Fruit fly (Drosophila melanogaster): ENCODE measurements around the gene Alg13.

Gene Alg13

dm6 chr3R:29138961-29139527 is 671 bp upstream of the Alg13 start:
- TF ChIP-seq Sry-β (GFP tag; optimal IDR thresholded peaks at IDR 0.05) = no peak
- TF ChIP-seq HLH4C (GFP tag; IDR thresholded peaks at IDR 0.05; ENCODE audit: partially characterized antibody) = no peak
- TF ChIP-seq bigmax (GFP tag; optimal IDR thresholded peaks at IDR 0.05) = no peak
- TF ChIP-seq ems (GFP tag; optimal IDR thresholded peaks at IDR 0.05) = no peak
- no peak for TF ChIP-seq PHDP (tag; optimal IDR thresholded peaks at IDR 0.05)
- TF ChIP-seq Fer2 (tag; optimal IDR thresholded peaks at IDR 0.05) = no peak
- TF ChIP-seq kah (GFP tag; optimal IDR thresholded peaks at IDR 0.05) = no peak
- no peak for TF ChIP-seq CG10959 (GFP tag; IDR thresholded peaks at IDR 0.05)
- TF ChIP-seq ash1 (GFP tag; optimal IDR thresholded peaks at IDR 0.05) = no peak
- TF ChIP-seq slou (GFP tag; optimal IDR thresholded peaks at IDR 0.05) = no peak
- TF ChIP-seq CG8765 (GFP tag; IDR thresholded peaks at IDR 0.05) = no peak
- TF ChIP-seq Dbx (GFP tag; IDR thresholded peaks at IDR 0.05) = no peak
- TF ChIP-seq MESR4 (GFP tag; optimal IDR thresholded peaks at IDR 0.05) = no peak
- TF ChIP-seq abd-A (tag; optimal IDR thresholded peaks at IDR 0.05) = no peak
- peak; percentile 4 for TF ChIP-seq lab (GFP tag; optimal IDR thresholded peaks at IDR 0.05)
- TF ChIP-seq psq (GFP tag; optimal IDR thresholded peaks at IDR 0.05) = no peak
- TF ChIP-seq exex (tag; optimal IDR thresholded peaks at IDR 0.05) = no peak
- TF ChIP-seq gcm (GFP tag; optimal IDR thresholded peaks at IDR 0.05) = no peak
- TF ChIP-seq HmgD (GFP tag; optimal IDR thresholded peaks at IDR 0.05) = no peak
- TF ChIP-seq CG13775 (GFP tag; optimal IDR thresholded peaks at IDR 0.05) = peak; percentile 12
- TF ChIP-seq Jarid2 (GFP tag; optimal IDR thresholded peaks at IDR 0.05) = no peak
- TF ChIP-seq shn (GFP tag; optimal IDR thresholded peaks at IDR 0.05) = no peak
- TF ChIP-seq fd64A (GFP tag; optimal IDR thresholded peaks at IDR 0.05) = no peak
- TF ChIP-seq CG1602 (GFP tag; optimal IDR thresholded peaks at IDR 0.05) = no peak
- no peak for TF ChIP-seq dan (GFP tag; IDR thresholded peaks at IDR 0.05)
- no peak for TF ChIP-seq gem (tag; optimal IDR thresholded peaks at IDR 0.05)
- TF ChIP-seq CG10431 (GFP tag; optimal IDR thresholded peaks at IDR 0.05) = no peak
- TF ChIP-seq zfh1 (GFP tag; IDR thresholded peaks at IDR 0.05) = no peak
- no peak for TF ChIP-seq vfl (GFP tag; optimal IDR thresholded peaks at IDR 0.05)
- TF ChIP-seq en (GFP tag; optimal IDR thresholded peaks at IDR 0.05) = no peak
- TF ChIP-seq CG13287 (GFP tag; IDR thresholded peaks at IDR 0.05; ENCODE audit: partially characterized antibody) = 0 out of 2 replicates have a peak, but pooled peaks have one; percentile 4
- TF ChIP-seq jumu (GFP tag; optimal IDR thresholded peaks at IDR 0.05) = no peak
- no peak for TF ChIP-seq MBD-R2 (GFP tag; IDR thresholded peaks at IDR 0.05)
- no peak for TF ChIP-seq CG7271 (tag; optimal IDR thresholded peaks at IDR 0.05)
- no peak for TF ChIP-seq CG9797 (GFP tag; optimal IDR thresholded peaks at IDR 0.05)
- TF ChIP-seq maf-S (GFP tag; optimal IDR thresholded peaks at IDR 0.05) = no peak
- TF ChIP-seq otp (GFP tag; IDR thresholded peaks at IDR 0.05) = no peak
- TF ChIP-seq CG14965 (GFP tag; optimal IDR thresholded peaks at IDR 0.05; ENCODE audit: borderline replicate concordance) = no peak
- no peak for TF ChIP-seq CG2889 (GFP tag; IDR thresholded peaks at IDR 0.05)
- peak; percentile 37 for TF ChIP-seq Ptx1 (GFP tag; IDR thresholded peaks at IDR 0.05)
- TF ChIP-seq mam (GFP tag; optimal IDR thresholded peaks at IDR 0.05) = no peak
- TF ChIP-seq CG1792 (GFP tag; optimal IDR thresholded peaks at IDR 0.05) = no peak
- no peak for TF ChIP-seq CG2678 (tag; optimal IDR thresholded peaks at IDR 0.05)
- no peak for TF ChIP-seq crol (GFP tag; IDR thresholded peaks at IDR 0.05)
- no peak for TF ChIP-seq CG4617 (GFP tag; optimal IDR thresholded peaks at IDR 0.05; ENCODE audit: borderline replicate concordance)
- TF ChIP-seq zen (tag; optimal IDR thresholded peaks at IDR 0.05) = peak; percentile 3
- TF ChIP-seq CG31388 (GFP tag; optimal IDR thresholded peaks at IDR 0.05) = no peak
- TF ChIP-seq CG14710 (tag; optimal IDR thresholded peaks at IDR 0.05) = no peak
- TF ChIP-seq sr (GFP tag; IDR thresholded peaks at IDR 0.05) = no peak
- no peak for TF ChIP-seq ap (GFP tag; IDR thresholded peaks at IDR 0.05)
- TF ChIP-seq zen2 (GFP tag; IDR thresholded peaks at IDR 0.05; ENCODE audit: partially characterized antibody) = no peak
